Worm (Caenorhabditis elegans): ENCODE results near the gene F18G5.1.

- no peak for TF ChIP-seq alr-1 (tag; optimal IDR thresholded peaks at IDR 0.05)
- TF ChIP-seq mdl-1 (tag; optimal IDR thresholded peaks at IDR 0.05): no peak
- TF ChIP-seq aly-2 (tag; optimal IDR thresholded peaks at IDR 0.05): no peak
- TF ChIP-seq lin-13 (GFP tag; optimal IDR thresholded peaks at IDR 0.05): no peak
- no peak for TF ChIP-seq ztf-4 (tag; optimal IDR thresholded peaks at IDR 0.05)
- no peak for TF ChIP-seq blmp-1 (tag; optimal IDR thresholded peaks at IDR 0.05; ENCODE audit: insufficient read depth)
- no peak for TF ChIP-seq F13H6.1 (tag; optimal IDR thresholded peaks at IDR 0.05)
- TF ChIP-seq ztf-1 (GFP tag; conservative IDR thresholded peaks at IDR 0.05): no peak
- no peak for TF ChIP-seq nhr-129 (tag; optimal IDR thresholded peaks at IDR 0.05)
- no peak for TF ChIP-seq unc-39 (tag; optimal IDR thresholded peaks at IDR 0.05)
- TF ChIP-seq ZK546.5 (tag; optimal IDR thresholded peaks at IDR 0.05): no peak
- no peak for TF ChIP-seq nhr-25 (tag; optimal IDR thresholded peaks at IDR 0.05)
- TF ChIP-seq nhr-11 (tag; optimal IDR thresholded peaks at IDR 0.05): no peak
Measured at ce11 chrX:9251488-9251887, 8.2 kb upstream of the F18G5.1 start, which contains the start of gene pes-8.
